Worm (Caenorhabditis elegans): ENCODE data around the gene str-168.

- TF ChIP-seq unc-39 (tag; optimal IDR thresholded peaks at IDR 0.05), result no peak
- TF ChIP-seq unc-62 (GFP tag; optimal IDR thresholded peaks at IDR 0.05 in 1 of 2), result no peak
- TF ChIP-seq unc-62 (tag; optimal IDR thresholded peaks at IDR 0.05), result no peak
- no peak for TF ChIP-seq zfp-3 (GFP tag; conservative IDR thresholded peaks at IDR 0.05)
- no peak for TF ChIP-seq ama-1 (optimal IDR thresholded peaks at IDR 0.05)
- TF ChIP-seq ces-1 (GFP tag; optimal IDR thresholded peaks at IDR 0.05), result no peak
- no peak for TF ChIP-seq mdt-29 (GFP tag; IDR thresholded peaks at IDR 0.05)
- TF ChIP-seq nhr-237 (tag; optimal IDR thresholded peaks at IDR 0.05), result no peak
- no peak for TF ChIP-seq lin-39 (tag; optimal IDR thresholded peaks at IDR 0.05)
- TF ChIP-seq F49E8.2 (tag; optimal IDR thresholded peaks at IDR 0.05; ENCODE audit: borderline replicate concordance), result no peak
- no peak for TF ChIP-seq ZK337.2 (GFP tag; IDR thresholded peaks at IDR 0.05)
- no peak for TF ChIP-seq D1046.2 (GFP tag; IDR thresholded peaks at IDR 0.05)
- no peak for TF ChIP-seq egl-27 (tag; optimal IDR thresholded peaks at IDR 0.05)
- no peak for TF ChIP-seq nhr-76 (tag; optimal IDR thresholded peaks at IDR 0.05)
Measured at ce11 chrIV:4903961-4904360, 34.8 kb upstream of the str-168 start, which contains the start of gene str-161.
